Worm (Caenorhabditis elegans) whole organism, L2 larva: Measurements from ENCODE around the gene nhr-18.

Source experiments
- dmd-4 ChIP-seq: sonication (generic microtip); optimal IDR thresholded peaks from 2 replicates; lab custom pipeline; 2017; ENCODE audit warnings: missing biosample characterization, missing genetic modification characterization
- elt-1 ChIP-seq: fragments of 150-350 bp; optimal IDR thresholded peaks from 2 replicates; lab custom pipeline; 2014; ENCODE audit warnings: missing biosample characterization, missing genetic modification characterization
- fos-1 ChIP-seq: fragments of 150-350 bp; optimal IDR thresholded peaks from 2 replicates; lab custom pipeline; 2014; ENCODE audit warnings: missing biosample characterization, missing genetic modification characterization
- nhr-237 ChIP-seq: fragments of 150-350 bp; optimal IDR thresholded peaks from 2 replicates; lab custom pipeline; 2014; ENCODE audit warnings: missing biosample characterization, missing genetic modification characterization
- skn-1 ChIP-seq: sonication (generic microtip); optimal IDR thresholded peaks from 2 replicates; lab custom pipeline; 2017; ENCODE audit warnings: missing biosample characterization, missing genetic modification characterization
- unc-62 ChIP-seq: fragments of 150-350 bp; optimal IDR thresholded peaks from 2 replicates; lab custom pipeline; 2014; ENCODE audit warnings: missing biosample characterization, missing genetic modification reagents, missing genetic modification characterization

DNA sequence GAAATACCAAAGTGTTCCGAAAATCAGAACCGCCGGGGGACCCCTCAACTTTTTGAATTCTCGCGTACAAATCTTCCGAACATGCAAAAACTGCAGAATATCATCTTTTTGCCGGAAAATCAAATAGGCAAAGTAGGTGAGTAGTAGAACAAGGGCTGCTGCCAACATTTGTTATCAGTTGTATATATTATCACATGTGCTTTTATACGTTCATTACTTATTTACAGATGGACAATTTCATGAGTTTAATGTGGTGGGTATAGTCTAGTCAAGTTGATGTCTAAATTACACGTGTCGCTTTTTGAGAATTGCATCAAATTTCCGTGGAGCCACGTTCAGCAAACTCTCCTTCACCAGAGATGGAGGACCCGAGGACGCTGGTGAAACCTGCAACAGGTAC lies 25.8 kb upstream of the nhr-18 start, which contains the start of gene cyp-32B1:
- TF ChIP-seq nhr-237 (tag; lab: Kevin White, UChicago) (no peak), fos-1 (tag; lab: Kevin White, UChicago) (peak; percentile 5), elt-1 (tag; lab: Kevin White, UChicago) (no peak), dmd-4 (no peak), unc-62 (GFP tag; lab: Kevin White, UChicago) (no peak), skn-1 (tag; lab: Kevin White, UChicago) (no peak)
